Worm (Caenorhabditis elegans) whole organism, L2 larva: ENCODE results near the gene ptc-3.

Experiments used
- C34F6.9 ChIP-seq: fragments of 150-350 bp; optimal IDR thresholded peaks from 2 replicates; lab custom pipeline; 2014; ENCODE audit warnings: missing biosample characterization, missing genetic modification characterization
- crh-2 ChIP-seq: sonication (generic microtip); optimal IDR thresholded peaks from 2 replicates; lab custom pipeline; 2017; ENCODE audit warnings: missing biosample characterization, missing genetic modification characterization
- egl-27 ChIP-seq: sonication (generic microtip); optimal IDR thresholded peaks from 3 replicates; lab custom pipeline; 2017; ENCODE audit warnings: missing biosample characterization, missing genetic modification reagents, missing genetic modification characterization
- elt-3 ChIP-seq: sonication (generic microtip); optimal IDR thresholded peaks from 2 replicates; lab custom pipeline; 2017; ENCODE audit warnings: missing biosample characterization, missing genetic modification characterization
- fos-1 ChIP-seq: fragments of 150-350 bp; optimal IDR thresholded peaks from 2 replicates; lab custom pipeline; 2014; ENCODE audit warnings: missing biosample characterization, missing genetic modification characterization
- lin-13 ChIP-seq: fragments of 150-350 bp; optimal IDR thresholded peaks from 2 replicates; lab custom pipeline; 2014; ENCODE audit warnings: missing biosample characterization, missing genetic modification reagents, missing genetic modification characterization
- mdl-1 ChIP-seq, 2 experiments: fragments of 150-350 bp in 1 of 2; sonication (generic microtip) in 1 of 2; optimal IDR thresholded peaks; 2 replicates each; lab custom pipeline; 2017; ENCODE audit warnings: missing biosample characterization in 2 of 2, missing genetic modification characterization in 2 of 2
- nhr-25 ChIP-seq: fragments of 150-350 bp; sonication (generic microtip); optimal IDR thresholded peaks from 3 replicates; lab custom pipeline; 2014; ENCODE audit warnings: missing biosample characterization, missing genetic modification characterization
- nhr-6 ChIP-seq: fragments of 150-350 bp; optimal IDR thresholded peaks from 2 replicates; lab custom pipeline; 2014; ENCODE audit warnings: missing biosample characterization, missing genetic modification characterization
- skn-1 ChIP-seq: sonication (generic microtip); optimal IDR thresholded peaks from 2 replicates; lab custom pipeline; 2017; ENCODE audit warnings: missing biosample characterization, missing genetic modification characterization
- unc-39 ChIP-seq: fragments of 150-350 bp; optimal IDR thresholded peaks from 2 replicates; lab custom pipeline; 2014; ENCODE audit warnings: missing biosample characterization, missing genetic modification characterization
- unc-62 ChIP-seq: fragments of 150-350 bp; optimal IDR thresholded peaks from 2 replicates; lab custom pipeline; 2014; ENCODE audit warnings: missing biosample characterization, missing genetic modification reagents, missing genetic modification characterization
- ztf-4 ChIP-seq: fragments of 150-350 bp; optimal IDR thresholded peaks from 2 replicates; lab custom pipeline; 2014; ENCODE audit warnings: missing biosample characterization, missing genetic modification characterization

ce11 chrII:2859873-2860821, 7.8 kb upstream of the ptc-3 start:
- TF ChIP-seq skn-1 (tag; lab: Kevin White, UChicago) (no peak), elt-3 (tag; lab: Kevin White, UChicago) (no peak), crh-2 (no peak), unc-39 (no peak), unc-62 (no peak), egl-27 (tag; lab: Kevin White, UChicago) (no peak), lin-13 (GFP tag; lab: Kevin White, UChicago) (no peak), nhr-25 (tag; lab: Kevin White, UChicago) (no peak), nhr-6 (tag; lab: Kevin White, UChicago) (no peak), mdl-1 (tag; optimal IDR thresholded peaks at IDR 0.05; lab: Kevin White, UChicago) (no peak), C34F6.9 (tag; lab: Kevin White, UChicago) (no peak), fos-1 (tag; lab: Kevin White, UChicago) (no peak), ztf-4 (no peak)
